Worm (Caenorhabditis elegans): Measurements from ENCODE around the gene T02H6.9.

Gene T02H6.9

ce11 chrII:689749-690148, 11.1 kb downstream of the T02H6.9 start, which contains the start of gene T02H6.4:
TSS of gene T02H6.4 (plus strand) at chrII:690049.
- TF ChIP-seq egl-5 (tag; optimal IDR thresholded peaks at IDR 0.05) (no peak), fkh-2 (tag; optimal IDR thresholded peaks at IDR 0.05) (no peak), ztf-4 (tag; optimal IDR thresholded peaks at IDR 0.05) (no peak), lin-15B (tag; optimal IDR thresholded peaks at IDR 0.05) (no peak), nhr-67 (tag; optimal IDR thresholded peaks at IDR 0.05) (no peak), lsy-12 (tag; optimal IDR thresholded peaks at IDR 0.05) (no peak), elt-2 (tag; optimal IDR thresholded peaks at IDR 0.05) (no peak), skn-1 (tag; optimal IDR thresholded peaks at IDR 0.05) (no peak), aly-2 (tag; optimal IDR thresholded peaks at IDR 0.05) (no peak), nhr-28 (tag; optimal IDR thresholded peaks at IDR 0.05) (no peak), mml-1 (tag; optimal IDR thresholded peaks at IDR 0.05) (no peak), nhr-237 (tag; optimal IDR thresholded peaks at IDR 0.05) (no peak), nhr-12 (tag; optimal IDR thresholded peaks at IDR 0.05) (no peak)

ce11 chrII:691550-691949, 12.9 kb downstream of the T02H6.9 start, which contains the start of gene T02H6.3:
TSS of gene T02H6.3 (plus strand) at chrII:691850.
- no peak for TF ChIP-seq fos-1 (tag; optimal IDR thresholded peaks at IDR 0.05)
- no peak for TF ChIP-seq nfya-1 (tag; optimal IDR thresholded peaks at IDR 0.05; ENCODE audit: insufficient read depth)
- TF ChIP-seq nhr-28 (tag; optimal IDR thresholded peaks at IDR 0.05) = no peak
- no peak for TF ChIP-seq egl-5 (tag; optimal IDR thresholded peaks at IDR 0.05)
- TF ChIP-seq fkh-10 (GFP tag; optimal IDR thresholded peaks at IDR 0.05) = no peak
- no peak for TF ChIP-seq unc-62 (GFP tag; optimal IDR thresholded peaks at IDR 0.05)
- TF ChIP-seq ztf-4 (tag; optimal IDR thresholded peaks at IDR 0.05) = no peak
- TF ChIP-seq ceh-28 (tag; optimal IDR thresholded peaks at IDR 0.05) = no peak
- no peak for TF ChIP-seq zag-1 (tag; optimal IDR thresholded peaks at IDR 0.05)
- TF ChIP-seq elt-3 (tag; optimal IDR thresholded peaks at IDR 0.05) = no peak
- TF ChIP-seq ZK546.5 (tag; optimal IDR thresholded peaks at IDR 0.05) = no peak
- no peak for TF ChIP-seq eor-1 (tag; optimal IDR thresholded peaks at IDR 0.05)

ce11 chrII:701025-701370, 22.3 kb downstream of the T02H6.9 start, which contains the start of gene T02H6.11:
TSS of gene T02H6.11 (minus strand) at chrII:701125.
- no peak for TF ChIP-seq nhr-25 (tag; optimal IDR thresholded peaks at IDR 0.05)
- no peak for TF ChIP-seq nhr-12 (tag; optimal IDR thresholded peaks at IDR 0.05)
- no peak for TF ChIP-seq lsy-12 (tag; optimal IDR thresholded peaks at IDR 0.05)
- TF ChIP-seq ceh-82 (tag; optimal IDR thresholded peaks at IDR 0.05) = no peak
- no peak for TF ChIP-seq ama-1 (optimal IDR thresholded peaks at IDR 0.05)
- no peak for TF ChIP-seq nhr-11 (tag; optimal IDR thresholded peaks at IDR 0.05)

- TF ChIP-seq mml-1 (tag; optimal IDR thresholded peaks at IDR 0.05) (no peak), zag-1 (tag; optimal IDR thresholded peaks at IDR 0.05) (no peak), lsy-12 (tag; optimal IDR thresholded peaks at IDR 0.05) (no peak), nhr-23 (tag; optimal IDR thresholded peaks at IDR 0.05) (no peak), unc-62 (GFP tag; optimal IDR thresholded peaks at IDR 0.05) (no peak), ceh-9 (tag; optimal IDR thresholded peaks at IDR 0.05) (no peak), tbx-2 (tag; optimal IDR thresholded peaks at IDR 0.05) (no peak), ztf-4 (tag; optimal IDR thresholded peaks at IDR 0.05) (no peak), pha-4 (tag; optimal IDR thresholded peaks at IDR 0.05) (no peak), jun-1 (tag; optimal IDR thresholded peaks at IDR 0.05) (no peak), lin-15B (tag; optimal IDR thresholded peaks at IDR 0.05) (no peak), ceh-82 (tag; optimal IDR thresholded peaks at IDR 0.05) (no peak), snpc-4 (tag; optimal IDR thresholded peaks at IDR 0.05) (no peak), ceh-28 (tag; optimal IDR thresholded peaks at IDR 0.05) (no peak), ama-1 (optimal IDR thresholded peaks at IDR 0.05) (no peak), mdl-1 (tag; optimal IDR thresholded peaks at IDR 0.05) (no peak), pqm-1 (tag; optimal IDR thresholded peaks at IDR 0.05) (no peak), egl-27 (tag; optimal IDR thresholded peaks at IDR 0.05) (no peak)
Measured at ce11 chrII:701371-702139, 22.9 kb downstream of the T02H6.9 start, which contains the start of gene thoc-1. TSS of gene thoc-1 (plus strand) at chrII:702107.

- TF ChIP-seq nhr-76 (tag; optimal IDR thresholded peaks at IDR 0.05) = no peak
- no peak for TF ChIP-seq daf-12 (tag; optimal IDR thresholded peaks at IDR 0.05)
- TF ChIP-seq unc-62 (GFP tag; optimal IDR thresholded peaks at IDR 0.05) = no peak
- no peak for TF ChIP-seq nhr-237 (tag; optimal IDR thresholded peaks at IDR 0.05)
- no peak for TF ChIP-seq elt-3 (tag; optimal IDR thresholded peaks at IDR 0.05)
- no peak for TF ChIP-seq nhr-28 (tag; optimal IDR thresholded peaks at IDR 0.05)
- no peak for TF ChIP-seq aly-2 (tag; optimal IDR thresholded peaks at IDR 0.05)
- no peak for TF ChIP-seq pha-4 (tag; optimal IDR thresholded peaks at IDR 0.05)
- no peak for TF ChIP-seq elt-2 (tag; optimal IDR thresholded peaks at IDR 0.05)
- TF ChIP-seq zag-1 (tag; optimal IDR thresholded peaks at IDR 0.05) = no peak
- no peak for TF ChIP-seq ama-1 (optimal IDR thresholded peaks at IDR 0.05)
- TF ChIP-seq egl-27 (tag; optimal IDR thresholded peaks at IDR 0.05) = no peak
- TF ChIP-seq fkh-10 (GFP tag; optimal IDR thresholded peaks at IDR 0.05) = no peak
- TF ChIP-seq skn-1 (tag; optimal IDR thresholded peaks at IDR 0.05) = no peak
- no peak for TF ChIP-seq elt-1 (tag; optimal IDR thresholded peaks at IDR 0.05)
- TF ChIP-seq egl-5 (tag; optimal IDR thresholded peaks at IDR 0.05) = no peak
- no peak for TF ChIP-seq nhr-12 (tag; optimal IDR thresholded peaks at IDR 0.05)
- TF ChIP-seq ztf-11 (tag; optimal IDR thresholded peaks at IDR 0.05) = no peak
Measured at ce11 chrII:709081-709480, 30.4 kb downstream of the T02H6.9 start, which contains the start of gene T02H6.1. TSS of gene T02H6.1 (plus strand) at chrII:709381.

Data from whole organism, L3 larva.